Worm (Caenorhabditis elegans): ENCODE measurements around the gene F01F1.3.

- TF ChIP-seq tbx-2 (tag; optimal IDR thresholded peaks at IDR 0.05) (no peak), ceh-24 (tag; optimal IDR thresholded peaks at IDR 0.05) (no peak), lin-11 (tag; optimal IDR thresholded peaks at IDR 0.05) (no peak), sdc-2 (tag; optimal IDR thresholded peaks at IDR 0.05) (no peak), sox-4 (tag; optimal IDR thresholded peaks at IDR 0.05) (no peak), ceh-18 (tag; optimal IDR thresholded peaks at IDR 0.05) (no peak), madf-2 (tag; optimal IDR thresholded peaks at IDR 0.05) (no peak)
Measured at ce11 chrIII:5878215-5878614, 6.5 kb downstream of the F01F1.3 start, which contains the start of the genes mig-21 and F01F1.2.

Measured in whole organism, late embryonic.